Fruit fly (Drosophila melanogaster) whole organism, pupa: ENCODE measurements around the gene CG18258.

Experiments
- CG15710 ChIP-seq: fragments of 200-800 bp; sonication (Bioruptor generic); optimal IDR thresholded peaks from 2 replicates; lab custom pipeline; 2018; ENCODE audit warnings: missing biosample characterization, mild to moderate bottlenecking, missing genetic modification characterization, moderate library complexity
- CG32121 ChIP-seq: fragments of 200-800 bp; sonication (Bioruptor generic); IDR thresholded peaks from 2 replicates; pipeline ENCODE4 v1.3.6; 2022; ENCODE audit warnings: missing biosample characterization, missing genetic modification characterization
- CG34367 ChIP-seq: fragments of 200-800 bp; sonication (Bioruptor generic); optimal IDR thresholded peaks from 2 replicates; lab custom pipeline; 2018; ENCODE audit warnings: missing biosample characterization, mild to moderate bottlenecking, missing genetic modification characterization
- CG4496 ChIP-seq: fragments of 200-800 bp; sonication (Bioruptor generic); IDR thresholded peaks from 3 replicates; pipeline ENCODE4 v1.3.6; 2022; ENCODE audit warnings: missing biosample characterization, missing genetic modification characterization
- CG8159 ChIP-seq: fragments of 200-800 bp; sonication (Bioruptor generic); optimal IDR thresholded peaks from 3 replicates; lab custom pipeline; 2018; ENCODE audit warnings: missing biosample characterization, mild to moderate bottlenecking, missing genetic modification characterization, moderate library complexity
- D1 ChIP-seq: fragments of 200-800 bp; sonication (Bioruptor generic); optimal IDR thresholded peaks from 2 replicates; lab custom pipeline; 2018; ENCODE audit warnings: missing biosample characterization, mild to moderate bottlenecking, missing genetic modification characterization, moderate library complexity
- Ets98B ChIP-seq: fragments of 200-800 bp; sonication (Bioruptor generic); IDR thresholded peaks from 2 replicates; pipeline ENCODE4 v1.3.6; 2022; ENCODE audit warnings: missing biosample characterization, missing genetic modification characterization
- Snoo ChIP-seq: fragments of 200-800 bp; sonication (Bioruptor generic); optimal IDR thresholded peaks from 3 replicates; lab custom pipeline; 2017; ENCODE audit warnings: missing biosample characterization, mild to moderate bottlenecking, missing genetic modification characterization, inconsistent platforms
- fd96Ca ChIP-seq: fragments of 200-800 bp; sonication (Bioruptor generic); IDR thresholded peaks from 3 replicates; pipeline ENCODE4 v1.3.6; 2022; ENCODE audit warnings: missing biosample characterization, missing genetic modification characterization

DNA sequence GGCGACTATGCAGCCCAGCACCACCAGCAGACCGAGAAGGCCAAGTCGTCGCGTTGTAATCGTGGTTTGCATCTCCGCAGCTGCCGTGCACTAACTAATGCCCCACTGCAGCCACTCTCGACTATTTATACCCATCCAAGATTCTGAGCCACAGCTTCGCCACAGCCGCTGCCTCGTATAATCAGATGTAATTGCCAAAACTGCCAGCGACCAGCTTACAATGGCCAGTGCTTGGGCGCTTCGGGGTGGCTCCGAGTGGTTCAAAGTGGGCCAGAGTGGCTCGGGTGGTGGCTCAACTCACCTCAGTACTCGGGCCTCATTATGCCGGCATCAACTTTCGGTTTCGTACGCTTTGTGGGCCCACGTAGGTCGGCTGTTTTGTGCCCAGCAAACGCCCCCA is 11.6 kb downstream of the CG18258 start, which contains the start of gene CG34327:
- TF ChIP-seq CG34367 (tag; lab: Kevin White, UChicago) (no peak), D1 (tag; lab: Kevin White, UChicago) (no peak), CG8159 (tag; lab: Kevin White, UChicago) (no peak), CG32121 (GFP tag; lab: Robert Waterston, UW) (no peak), Snoo (tag; lab: Kevin White, UChicago) (no peak), Ets98B (GFP tag; lab: Robert Waterston, UW) (no peak), fd96Ca (GFP tag; lab: Robert Waterston, UW) (no peak), CG4496 (GFP tag; lab: Robert Waterston, UW) (no peak), CG15710 (no peak)
